Fruit fly (Drosophila melanogaster) whole organism, embryonic: ENCODE data around the gene Klp67A.

Experiments used
- Ada2b ChIP-seq: fragments of 200-800 bp; sonication (Bioruptor generic); IDR thresholded peaks from 2 replicates; pipeline ENCODE4 v1.3.6; 2022; ENCODE audit warnings: missing biosample characterization, missing genetic modification characterization
- Antp ChIP-seq: fragments of 200-800 bp; sonication (Bioruptor generic); optimal IDR thresholded peaks from 3 replicates; lab custom pipeline; 2016; ENCODE audit warnings: missing biosample characterization, missing genetic modification characterization
- CG10462 ChIP-seq: fragments of 200-800 bp; sonication (Bioruptor generic); optimal IDR thresholded peaks from 2 replicates; lab custom pipeline; 2016; ENCODE audit warnings: missing biosample characterization, missing genetic modification characterization
- CG11085 ChIP-seq: fragments of 200-800 bp; sonication (Bioruptor generic); IDR thresholded peaks from 2 replicates; pipeline ENCODE4 v1.3.6; 2022; ENCODE audit warnings: missing biosample characterization, missing genetic modification characterization
- CG11504 ChIP-seq: fragments of 200-800 bp; sonication (Bioruptor generic); optimal IDR thresholded peaks from 3 replicates; lab custom pipeline; 2019; ENCODE audit warnings: missing biosample characterization, mild to moderate bottlenecking, missing genetic modification characterization, moderate library complexity
- CG11560 ChIP-seq: fragments of 200-800 bp; sonication (Bioruptor generic); IDR thresholded peaks from 3 replicates; pipeline ENCODE4 v1.3.6; 2022; ENCODE audit warnings: missing biosample characterization, missing genetic modification characterization
- CG12219 ChIP-seq: fragments of 200-800 bp; sonication (Bioruptor generic); optimal IDR thresholded peaks from 3 replicates; lab custom pipeline; 2018; ENCODE audit warnings: missing biosample characterization, mild to moderate bottlenecking, missing genetic modification characterization
- CG15479 ChIP-seq: fragments of 200-800 bp; sonication (Bioruptor generic); optimal IDR thresholded peaks from 3 replicates; lab custom pipeline; 2019; ENCODE audit warnings: missing biosample characterization, mild to moderate bottlenecking, missing genetic modification characterization, moderate library complexity
- CG17186 ChIP-seq: fragments of 200-800 bp; sonication (Bioruptor generic); optimal IDR thresholded peaks from 3 replicates; lab custom pipeline; 2017; ENCODE audit warnings: missing biosample characterization, missing genetic modification reagents, missing genetic modification characterization
- CG18476 ChIP-seq: fragments of 200-800 bp; sonication (Bioruptor generic); optimal IDR thresholded peaks from 2 replicates; lab custom pipeline; 2016; ENCODE audit warnings: missing biosample characterization, mild to moderate bottlenecking, missing genetic modification characterization
- CG18619 ChIP-seq: fragments of 200-800 bp; sonication (Bioruptor generic); optimal IDR thresholded peaks from 3 replicates; lab custom pipeline; 2017; ENCODE audit warnings: missing biosample characterization, mild to moderate bottlenecking, missing genetic modification characterization
- CG2712 ChIP-seq: fragments of 200-800 bp; optimal IDR thresholded peaks from 3 replicates; lab custom pipeline; 2019; ENCODE audit warnings: missing biosample characterization, mild to moderate bottlenecking, missing genetic modification characterization, moderate library complexity
- CG30020 ChIP-seq: fragments of 200-800 bp; optimal IDR thresholded peaks from 2 replicates; lab custom pipeline; 2019; ENCODE audit warnings: missing biosample characterization, mild to moderate bottlenecking, missing genetic modification characterization, moderate library complexity
- CG33213 ChIP-seq: fragments of 200-800 bp; sonication (Bioruptor generic); optimal IDR thresholded peaks from 3 replicates; lab custom pipeline; 2016; ENCODE audit warnings: missing biosample characterization, missing genetic modification characterization
- CG3407 ChIP-seq: fragments of 200-800 bp; sonication (Bioruptor generic); optimal IDR thresholded peaks from 2 replicates; lab custom pipeline; 2018; ENCODE audit warnings: missing biosample characterization, mild to moderate bottlenecking, missing genetic modification characterization
- CG3838 ChIP-seq: fragments of 200-800 bp; sonication (Bioruptor generic); optimal IDR thresholded peaks from 3 replicates; lab custom pipeline; 2016; ENCODE audit warnings: missing biosample characterization, missing genetic modification characterization
- CG3995 ChIP-seq: fragments of 200-800 bp; sonication (Bioruptor generic); optimal IDR thresholded peaks from 3 replicates; lab custom pipeline; 2016; ENCODE audit warnings: missing biosample characterization, missing genetic modification characterization
- CG4820 ChIP-seq: fragments of 200-800 bp; sonication (Bioruptor generic); optimal IDR thresholded peaks from 3 replicates; lab custom pipeline; 2016; ENCODE audit warnings: missing biosample characterization, missing genetic modification characterization
- CG6254 ChIP-seq: fragments of 200-800 bp; sonication (Bioruptor generic); optimal IDR thresholded peaks from 3 replicates; lab custom pipeline; 2017; ENCODE audit warnings: mild to moderate bottlenecking, missing biosample characterization, missing genetic modification reagents, missing genetic modification characterization
- CG8089 ChIP-seq: fragments of 200-800 bp; sonication (Bioruptor generic); optimal IDR thresholded peaks from 3 replicates; lab custom pipeline; 2016; ENCODE audit warnings: missing biosample characterization, missing genetic modification characterization
- CG9437 ChIP-seq: fragments of 200-800 bp; sonication (Bioruptor generic); optimal IDR thresholded peaks from 2 replicates; lab custom pipeline; 2018; ENCODE audit warnings: missing biosample characterization, mild to moderate bottlenecking, missing genetic modification characterization
- Dref ChIP-seq: fragments of 200-800 bp; sonication (Bioruptor generic); IDR thresholded peaks from 2 replicates; pipeline ENCODE4 v1.3.6; 2022; ENCODE audit warnings: missing biosample characterization, missing genetic modification characterization
- Eip74EF ChIP-seq, 2 experiments: fragments of 200-800 bp in 1 of 2; fragments of >200 bp in 1 of 2; sonication (Bioruptor generic) in 1 of 2; optimal IDR thresholded peaks; 2 replicates each; lab custom pipeline; 2017 to 2019; ENCODE audit warnings: missing biosample characterization in 2 of 2, missing genetic modification characterization in 2 of 2, mild to moderate bottlenecking in 1 of 2, moderate library complexity in 1 of 2
- GATAe ChIP-seq: fragments of 200-800 bp; sonication (Bioruptor generic); conservative IDR thresholded peaks from 2 replicates; pipeline ENCODE4 v1.3.6; 2022; ENCODE audit warnings: missing biosample characterization, missing genetic modification characterization
- H15 ChIP-seq: fragments of 200-800 bp; sonication (Bioruptor generic); IDR thresholded peaks from 3 replicates; pipeline ENCODE4 v1.3.6; 2022; ENCODE audit warnings: missing biosample characterization, missing genetic modification characterization
- Hr78 ChIP-seq, 2 experiments: fragments of 200-800 bp in 1 of 2; fragments of >200 bp in 1 of 2; sonication (Bioruptor generic) in 1 of 2; optimal IDR thresholded peaks; 2 replicates each; lab custom pipeline; 2017 to 2019; ENCODE audit warnings: missing biosample characterization in 2 of 2, missing genetic modification characterization in 2 of 2, mild to moderate bottlenecking in 1 of 2, moderate library complexity in 1 of 2
- MESR4 ChIP-seq: fragments of 200-800 bp; sonication (Bioruptor generic); optimal IDR thresholded peaks from 2 replicates; lab custom pipeline; 2018; ENCODE audit warnings: missing biosample characterization, mild to moderate bottlenecking, missing genetic modification characterization, moderate library complexity
- NC2α ChIP-seq: fragments of 200-800 bp; sonication (Bioruptor generic); optimal IDR thresholded peaks from 2 replicates; lab custom pipeline; 2016; ENCODE audit warnings: missing biosample characterization, missing genetic modification characterization
- Ptx1 ChIP-seq: fragments of 200-800 bp; sonication (Bioruptor generic); IDR thresholded peaks from 2 replicates; pipeline ENCODE4 v1.3.6; 2022; ENCODE audit warnings: missing biosample characterization, missing genetic modification characterization
- Sry-β ChIP-seq: fragments of 200-800 bp; sonication (Bioruptor generic); optimal IDR thresholded peaks from 2 replicates; lab custom pipeline; 2018; ENCODE audit warnings: missing biosample characterization, mild to moderate bottlenecking, missing genetic modification characterization, moderate library complexity
- TFAM ChIP-seq: fragments of 200-800 bp; sonication (Bioruptor generic); optimal IDR thresholded peaks from 2 replicates; lab custom pipeline; 2017; ENCODE audit warnings: missing biosample characterization, missing genetic modification characterization, inconsistent platforms
- Taf1 ChIP-seq: fragments of 200-800 bp; sonication (Bioruptor generic); IDR thresholded peaks from 2 replicates; pipeline ENCODE4 v1.3.6; 2022; ENCODE audit warnings: missing biosample characterization, missing genetic modification characterization
- aop ChIP-seq: fragments of 200-800 bp; sonication (Bioruptor generic); IDR thresholded peaks from 2 replicates; pipeline ENCODE4 v1.3.6; 2022; ENCODE audit warnings: missing biosample characterization, missing genetic modification characterization
- ap ChIP-seq: fragments of 200-800 bp; sonication (Bioruptor generic); IDR thresholded peaks from 2 replicates; pipeline ENCODE4 v1.3.6; 2022; ENCODE audit warnings: missing biosample characterization, missing genetic modification characterization
- cato ChIP-seq: fragments of 200-800 bp; sonication (Bioruptor generic); optimal IDR thresholded peaks from 2 replicates; lab custom pipeline; 2016; ENCODE audit warnings: missing biosample characterization, missing genetic modification characterization, borderline replicate concordance
- chm ChIP-seq: fragments of 200-800 bp; sonication (Bioruptor generic); IDR thresholded peaks from 2 replicates; pipeline ENCODE4 v1.3.6; 2022; ENCODE audit warnings: missing biosample characterization, missing genetic modification characterization
- da ChIP-seq: fragments of 200-800 bp; sonication (Bioruptor generic); optimal IDR thresholded peaks from 2 replicates; lab custom pipeline; 2016; ENCODE audit warnings: missing biosample characterization, missing genetic modification characterization
- disco-r ChIP-seq: fragments of 200-800 bp; sonication (Bioruptor generic); optimal IDR thresholded peaks from 2 replicates; lab custom pipeline; 2016; ENCODE audit warnings: missing biosample characterization, missing genetic modification characterization
- gcm2 ChIP-seq: fragments of 200-800 bp; sonication (Bioruptor generic); optimal IDR thresholded peaks from 2 replicates; lab custom pipeline; 2016; ENCODE audit warnings: missing biosample characterization, missing genetic modification characterization
- hb ChIP-seq: fragments of 200-800 bp; sonication (Bioruptor generic); IDR thresholded peaks from 3 replicates; pipeline ENCODE4 v1.3.6; 2022; ENCODE audit warnings: missing biosample characterization, missing genetic modification characterization; ENCODE audit not compliant: partially characterized antibody
- jigr1 ChIP-seq: fragments of 200-800 bp; sonication (Bioruptor generic); IDR thresholded peaks from 3 replicates; pipeline ENCODE4 v1.3.6; 2022; ENCODE audit warnings: missing biosample characterization, missing genetic modification characterization
- maf-S ChIP-seq: fragments of 200-800 bp; sonication (Bioruptor generic); optimal IDR thresholded peaks from 2 replicates; lab custom pipeline; 2016; ENCODE audit warnings: missing biosample characterization, missing genetic modification characterization
- rib ChIP-seq: fragments of 200-800 bp; sonication (Bioruptor generic); IDR thresholded peaks from 2 replicates; pipeline ENCODE4 v1.3.6; 2022; ENCODE audit warnings: missing biosample characterization, missing genetic modification characterization
- scrt ChIP-seq: fragments of 200-800 bp; sonication (Bioruptor generic); optimal IDR thresholded peaks from 2 replicates; lab custom pipeline; 2018; ENCODE audit warnings: missing biosample characterization, mild to moderate bottlenecking, missing genetic modification characterization, moderate library complexity
- sisA ChIP-seq: fragments of 200-800 bp; sonication (Bioruptor generic); IDR thresholded peaks from 2 replicates; pipeline ENCODE4 v1.3.6; 2022; ENCODE audit warnings: missing biosample characterization, missing genetic modification characterization
- tgo ChIP-seq: fragments of 200-800 bp; sonication (Bioruptor generic); IDR thresholded peaks from 3 replicates; pipeline ENCODE4 v1.3.6; 2022; ENCODE audit warnings: missing biosample characterization, missing genetic modification characterization
- trh ChIP-seq: fragments of 200-800 bp; sonication (Bioruptor generic); optimal IDR thresholded peaks from 2 replicates; lab custom pipeline; 2016; ENCODE audit warnings: missing biosample characterization, missing genetic modification characterization
- yki ChIP-seq: fragments of >200 bp; optimal IDR thresholded peaks from 3 replicates; lab custom pipeline; 2018
- zen2 ChIP-seq: fragments of 200-800 bp; sonication (Bioruptor generic); IDR thresholded peaks from 3 replicates; pipeline ENCODE4 v1.3.6; 2022; ENCODE audit warnings: missing biosample characterization, missing genetic modification characterization; ENCODE audit not compliant: partially characterized antibody

Gene Klp67A

dm6 chr3L:9377198-9378035 is 10.6 kb upstream of the Klp67A start, which contains the start of gene Hsp26 (continued):
- TF ChIP-seq CG10462 (GFP tag; lab: Kevin White, UChicago) (peak; percentile 72), CG15479 (GFP tag; lab: Kevin White, UChicago) (no peak), maf-S (GFP tag; lab: Kevin White, UChicago) (peak; percentile 77), CG11504 (peak; percentile 84), Ptx1 (peak; percentile 87), Ada2b (GFP tag; lab: Robert Waterston, UW) (peak; percentile 84), chm (GFP tag; lab: Robert Waterston, UW) (peak; percentile 94), hb (no peak), CG33213 (GFP tag; lab: Kevin White, UChicago) (peak; percentile 72), cato (peak; percentile 75), tgo (peak; percentile 82), CG11085 (GFP tag; lab: Robert Waterston, UW) (0 out of 2 replicates have a peak, but pooled peaks have one; percentile 23), zen2 (GFP tag; lab: Robert Waterston, UW) (no peak), da (GFP tag; lab: Kevin White, UChicago) (no peak), scrt (peak; percentile 80), aop (GFP tag; lab: Robert Waterston, UW) (no peak), TFAM (GFP tag; lab: Kevin White, UChicago) (no peak), CG3407 (GFP tag; lab: Kevin White, UChicago) (peak; percentile 78), sisA (GFP tag; lab: Robert Waterston, UW) (peak; percentile 74), MESR4 (peak; percentile 3), Dref (GFP tag; lab: Robert Waterston, UW) (no peak), NC2α (GFP tag; lab: Kevin White, UChicago) (peak; percentile 73), ap (GFP tag; lab: Robert Waterston, UW) (peak; percentile 83), jigr1 (GFP tag; lab: Robert Waterston, UW) (0 out of 3 replicates have a peak, but pooled peaks have one; percentile 9), CG8089 (GFP tag; lab: Kevin White, UChicago) (peak; percentile 79), H15 (GFP tag; lab: Robert Waterston, UW) (no peak), CG3995 (GFP tag; lab: Kevin White, UChicago) (peak; percentile 12), rib (GFP tag; lab: Robert Waterston, UW) (peak; percentile 75), CG18476 (GFP tag; lab: Kevin White, UChicago) (peak; percentile 74), CG3838 (GFP tag; lab: Kevin White, UChicago) (peak; percentile 34), CG4820 (GFP tag; lab: Kevin White, UChicago) (peak; percentile 67), Eip74EF (GFP tag; optimal IDR thresholded peaks at IDR 0.05; lab: Kevin White, UChicago) (peak in 1 of 2 experiments; percentile 80), Taf1 (GFP tag; lab: Robert Waterston, UW) (peak; percentile 39; the same call in 1 of the 2 replicates), trh (GFP tag; lab: Kevin White, UChicago) (peak; percentile 48), CG18619 (peak; percentile 74), CG6254 (GFP tag; lab: Kevin White, UChicago) (peak; percentile 71), Sry-β (no peak), CG30020 (tag; lab: Kevin White, UChicago) (peak; percentile 46), gcm2 (GFP tag; lab: Kevin White, UChicago) (peak; percentile 58), CG17186 (GFP tag; lab: Kevin White, UChicago) (no peak), yki (lab: Kevin White, UChicago) (peak; percentile 10), CG11560 (tag; lab: Robert Waterston, UW) (0 out of 3 replicates have a peak, but pooled peaks have one; percentile 29), CG2712 (peak; percentile 89), Antp (GFP tag; lab: Kevin White, UChicago) (peak; percentile 86), Hr78 (GFP tag; optimal IDR thresholded peaks at IDR 0.05; lab: Kevin White, UChicago) (peak in 1 of 2 experiments; percentile 64), CG12219 (peak; percentile 79), CG9437 (GFP tag; lab: Kevin White, UChicago) (peak; percentile 74), disco-r (peak; percentile 83), GATAe (GFP tag; lab: Robert Waterston, UW) (0 out of 2 replicates have a peak, but pooled peaks have one; percentile 27)
